Worm (Caenorhabditis elegans) whole organism, L3 larva: ENCODE data around the gene ins-13.

Experiments
- R02D3.7 ChIP-seq: fragments of 150-350 bp; optimal IDR thresholded peaks from 2 replicates; lab custom pipeline; 2014; ENCODE audit warnings: missing biosample characterization, missing genetic modification characterization
- ZK546.5 ChIP-seq: sonication (generic microtip); optimal IDR thresholded peaks from 2 replicates; lab custom pipeline; 2017; ENCODE audit warnings: missing biosample characterization, missing genetic modification characterization
- aly-2 ChIP-seq: fragments of 150-350 bp; optimal IDR thresholded peaks from 2 replicates; lab custom pipeline; 2014; ENCODE audit warnings: missing biosample characterization, missing genetic modification characterization
- ama-1 ChIP-seq: fragments of 150-350 bp; optimal IDR thresholded peaks from 2 replicates; lab custom pipeline; 2018
- ceh-28 ChIP-seq: fragments of 150-350 bp; optimal IDR thresholded peaks from 2 replicates; lab custom pipeline; 2014; ENCODE audit warnings: missing biosample characterization, missing genetic modification reagents, missing genetic modification characterization
- daf-12 ChIP-seq: fragments of 150-350 bp; optimal IDR thresholded peaks from 2 replicates; lab custom pipeline; 2014; ENCODE audit warnings: missing biosample characterization, missing genetic modification reagents, missing genetic modification characterization
- egl-27 ChIP-seq: sonication (generic microtip); optimal IDR thresholded peaks from 4 replicates; lab custom pipeline; 2017; ENCODE audit warnings: missing biosample characterization, missing genetic modification reagents, missing genetic modification characterization
- elt-1 ChIP-seq: fragments of 150-350 bp; optimal IDR thresholded peaks from 2 replicates; lab custom pipeline; 2014; ENCODE audit warnings: missing biosample characterization, missing genetic modification characterization
- elt-2 ChIP-seq: sonication (generic microtip); optimal IDR thresholded peaks from 2 replicates; lab custom pipeline; 2016; ENCODE audit warnings: missing genetic modification reagents, mild to moderate bottlenecking, missing genetic modification characterization, missing compliant biosample characterization
- elt-3 ChIP-seq, 3 experiments: fragments of 150-350 bp in 1 of 3; sonication (generic microtip) in 2 of 3; optimal IDR thresholded peaks; 2 replicates in 2 of 3; 4 replicates in 1 of 3; lab custom pipeline; 2014 to 2017; ENCODE audit warnings: missing biosample characterization in 3 of 3, missing genetic modification characterization in 3 of 3
- fkh-2 ChIP-seq: fragments of 150-350 bp; optimal IDR thresholded peaks from 2 replicates; lab custom pipeline; 2014; ENCODE audit warnings: missing biosample characterization, missing genetic modification reagents, missing genetic modification characterization
- fos-1 ChIP-seq: fragments of 150-350 bp; optimal IDR thresholded peaks from 2 replicates; lab custom pipeline; 2014; ENCODE audit warnings: missing biosample characterization, missing genetic modification characterization
- hmg-11 ChIP-seq: sonication (generic microtip); optimal IDR thresholded peaks from 2 replicates; lab custom pipeline; 2016; ENCODE audit warnings: missing genetic modification characterization, missing compliant biosample characterization
- jun-1 ChIP-seq: fragments of 150-350 bp; optimal IDR thresholded peaks from 2 replicates; lab custom pipeline; 2014; ENCODE audit warnings: missing biosample characterization, missing genetic modification reagents, missing genetic modification characterization
- lin-15B ChIP-seq: fragments of 150-350 bp; optimal IDR thresholded peaks from 2 replicates; lab custom pipeline; 2014; ENCODE audit warnings: missing biosample characterization, missing genetic modification characterization
- lin-39 ChIP-seq: fragments of 150-350 bp; optimal IDR thresholded peaks from 2 replicates; lab custom pipeline; 2018; ENCODE audit warnings: missing biosample characterization, missing genetic modification reagents, missing genetic modification characterization
- lsy-12 ChIP-seq: sonication (generic microtip); optimal IDR thresholded peaks from 2 replicates; lab custom pipeline; 2016; ENCODE audit warnings: mild to moderate bottlenecking, missing genetic modification characterization, missing compliant biosample characterization
- mdl-1 ChIP-seq: fragments of 150-350 bp; optimal IDR thresholded peaks from 2 replicates; lab custom pipeline; 2014; ENCODE audit warnings: missing biosample characterization, missing genetic modification characterization
- mml-1 ChIP-seq: fragments of 150-350 bp; sonication (generic microtip); optimal IDR thresholded peaks from 3 replicates; lab custom pipeline; 2014; ENCODE audit warnings: missing biosample characterization, missing genetic modification characterization
- nhr-11 ChIP-seq: fragments of 150-350 bp; optimal IDR thresholded peaks from 2 replicates; lab custom pipeline; 2014; ENCODE audit warnings: missing biosample characterization, missing genetic modification characterization
- nhr-12 ChIP-seq: fragments of 150-350 bp; optimal IDR thresholded peaks from 2 replicates; lab custom pipeline; 2014; ENCODE audit warnings: missing biosample characterization, missing genetic modification characterization
- nhr-237 ChIP-seq: fragments of 150-350 bp; optimal IDR thresholded peaks from 2 replicates; lab custom pipeline; 2014; ENCODE audit warnings: missing biosample characterization, missing genetic modification characterization
- nhr-25 ChIP-seq: sonication (generic microtip); optimal IDR thresholded peaks from 2 replicates; lab custom pipeline; 2017; ENCODE audit warnings: missing biosample characterization, missing genetic modification characterization
- nhr-28 ChIP-seq: fragments of 150-350 bp; optimal IDR thresholded peaks from 2 replicates; lab custom pipeline; 2014; ENCODE audit warnings: missing biosample characterization, missing genetic modification characterization
- nhr-43 ChIP-seq: sonication (generic microtip); optimal IDR thresholded peaks from 2 replicates; lab custom pipeline; 2016; ENCODE audit warnings: mild to moderate bottlenecking, missing genetic modification characterization, missing compliant biosample characterization; ENCODE audit not compliant: poor library complexity, severe bottlenecking
- nhr-67 ChIP-seq: fragments of 150-350 bp; optimal IDR thresholded peaks from 2 replicates; lab custom pipeline; 2014; ENCODE audit warnings: missing biosample characterization, missing genetic modification characterization
- nhr-76 ChIP-seq: fragments of 150-350 bp; sonication (generic microtip); optimal IDR thresholded peaks from 5 replicates; lab custom pipeline; 2014; ENCODE audit warnings: missing biosample characterization, missing genetic modification characterization
- nhr-77 ChIP-seq: fragments of 150-350 bp; optimal IDR thresholded peaks from 2 replicates; lab custom pipeline; 2014; ENCODE audit warnings: missing biosample characterization, missing genetic modification characterization
- skn-1 ChIP-seq: fragments of 150-350 bp; optimal IDR thresholded peaks from 2 replicates; lab custom pipeline; 2014; ENCODE audit warnings: missing biosample characterization, missing genetic modification characterization
- tbx-2 ChIP-seq: sonication (generic microtip); optimal IDR thresholded peaks from 2 replicates; lab custom pipeline; 2016; ENCODE audit warnings: mild to moderate bottlenecking, missing genetic modification characterization, missing compliant biosample characterization
- unc-39 ChIP-seq: sonication (generic microtip); optimal IDR thresholded peaks from 4 replicates; lab custom pipeline; 2017; ENCODE audit warnings: missing biosample characterization, missing genetic modification characterization
- unc-62 ChIP-seq: fragments of 150-350 bp; sonication (generic microtip); optimal IDR thresholded peaks from 4 replicates; lab custom pipeline; 2014; ENCODE audit warnings: missing biosample characterization, missing genetic modification reagents, missing genetic modification characterization
- zag-1 ChIP-seq: fragments of 150-350 bp; optimal IDR thresholded peaks from 2 replicates; lab custom pipeline; 2014; ENCODE audit warnings: missing biosample characterization, missing genetic modification characterization
- ztf-11 ChIP-seq: fragments of 150-350 bp; optimal IDR thresholded peaks from 2 replicates; lab custom pipeline; 2014; ENCODE audit warnings: missing biosample characterization, missing genetic modification characterization
- ztf-4 ChIP-seq: fragments of 150-350 bp; optimal IDR thresholded peaks from 2 replicates; lab custom pipeline; 2014; ENCODE audit warnings: missing biosample characterization, missing genetic modification characterization

The ins-13 gene

DNA sequence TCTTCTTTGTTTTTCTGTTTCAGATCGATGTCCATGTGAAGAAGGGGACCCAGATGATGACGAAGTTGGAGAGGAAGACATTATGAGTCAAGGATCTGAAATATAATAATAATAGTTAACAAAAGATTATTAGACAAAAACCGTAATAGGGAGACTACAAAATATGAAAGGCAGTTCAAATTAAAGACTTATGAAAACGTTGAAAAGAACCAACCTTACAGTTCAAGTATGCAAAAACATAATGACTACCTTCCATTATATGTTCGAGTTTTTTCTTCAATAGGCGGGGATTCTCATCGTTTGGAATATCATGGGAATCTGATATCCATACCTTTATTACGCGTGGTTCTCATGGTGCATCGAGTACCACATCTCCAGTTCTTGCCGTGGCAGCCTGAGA is 11.0 kb downstream of the ins-13 start, which contains the start of gene hlh-26:
Gene hlh-26, minus strand, starts transcription at position 101 of the 400 bp plus-strand sequence.
- no peak for TF ChIP-seq nhr-11
- TF ChIP-seq zag-1 (tag; lab: Kevin White, UChicago): no peak
- TF ChIP-seq fos-1 (tag; lab: Kevin White, UChicago): no peak
- TF ChIP-seq tbx-2: no peak
- no peak for TF ChIP-seq lsy-12 (tag; lab: Kevin White, UChicago)
- TF ChIP-seq nhr-77 (tag; lab: Kevin White, UChicago): no peak
- TF ChIP-seq unc-39: no peak
- no peak for TF ChIP-seq elt-3 (tag; optimal IDR thresholded peaks at IDR 0.05; lab: Kevin White, UChicago)
- TF ChIP-seq daf-12 (tag; lab: Kevin White, UChicago): no peak
- no peak for TF ChIP-seq ztf-11 (tag; lab: Kevin White, UChicago)
- no peak for TF ChIP-seq egl-27 (tag; lab: Kevin White, UChicago)
- TF ChIP-seq ama-1 (lab: Kevin White, UChicago): no peak
- no peak for TF ChIP-seq nhr-12 (tag; lab: Kevin White, UChicago)
- no peak for TF ChIP-seq skn-1
- TF ChIP-seq aly-2 (tag; lab: Kevin White, UChicago): no peak
- TF ChIP-seq fkh-2 (tag; lab: Kevin White, UChicago): no peak
- no peak for TF ChIP-seq nhr-67 (tag; lab: Kevin White, UChicago)

DNA sequence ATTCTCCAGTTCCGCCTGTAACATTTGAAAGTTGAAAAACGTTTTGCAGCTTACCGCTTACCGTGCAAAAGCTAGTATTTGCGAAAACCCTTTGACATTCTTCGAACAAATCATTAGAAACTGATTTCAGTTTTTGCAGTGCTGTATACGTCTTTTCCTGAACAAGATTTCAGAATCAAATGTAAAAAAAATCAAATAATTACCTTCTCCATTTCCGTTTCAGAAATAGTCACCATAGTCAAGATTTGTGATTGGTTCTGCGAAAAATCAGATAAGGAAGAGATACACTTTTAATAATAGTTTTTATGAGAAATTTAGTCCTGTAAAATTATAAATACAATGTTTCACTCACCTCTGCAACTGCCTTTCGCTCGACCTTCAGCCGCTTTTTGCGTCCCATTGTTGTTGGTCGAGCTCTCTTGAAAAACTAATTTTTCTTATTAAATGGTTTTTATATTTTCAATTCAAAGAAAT is 12.8 kb downstream of the ins-13 start, which contains the start of gene C17C3.9:
Gene C17C3.9, minus strand, starts transcription at position 424 of the 474 bp plus-strand sequence.
- TF ChIP-seq nhr-76 (tag; lab: Kevin White, UChicago): no peak
- no peak for TF ChIP-seq ZK546.5
- TF ChIP-seq lin-15B (tag; lab: Kevin White, UChicago): no peak
- TF ChIP-seq nhr-28: no peak
- TF ChIP-seq aly-2 (tag; lab: Kevin White, UChicago): no peak
- no peak for TF ChIP-seq elt-2
- TF ChIP-seq ceh-28 (tag; lab: Kevin White, UChicago): no peak
- no peak for TF ChIP-seq mdl-1 (tag; lab: Kevin White, UChicago)
- no peak for TF ChIP-seq jun-1
- no peak for TF ChIP-seq nhr-43 (tag; lab: Kevin White, UChicago)
- no peak for TF ChIP-seq R02D3.7 (tag; lab: Kevin White, UChicago)
- no peak for TF ChIP-seq daf-12 (tag; lab: Kevin White, UChicago)
- TF ChIP-seq hmg-11: no peak
- no peak for TF ChIP-seq lin-39 (tag; lab: Kevin White, UChicago)
- TF ChIP-seq ztf-4: no peak
- TF ChIP-seq nhr-25 (tag; lab: Kevin White, UChicago): no peak
- no peak for TF ChIP-seq unc-62 (GFP tag; lab: Kevin White, UChicago)
- TF ChIP-seq nhr-67 (tag; lab: Kevin White, UChicago): no peak
- no peak for TF ChIP-seq elt-3 (tag; optimal IDR thresholded peaks at IDR 0.05; lab: Kevin White, UChicago)
- TF ChIP-seq ztf-11 (tag; lab: Kevin White, UChicago): no peak

DNA sequence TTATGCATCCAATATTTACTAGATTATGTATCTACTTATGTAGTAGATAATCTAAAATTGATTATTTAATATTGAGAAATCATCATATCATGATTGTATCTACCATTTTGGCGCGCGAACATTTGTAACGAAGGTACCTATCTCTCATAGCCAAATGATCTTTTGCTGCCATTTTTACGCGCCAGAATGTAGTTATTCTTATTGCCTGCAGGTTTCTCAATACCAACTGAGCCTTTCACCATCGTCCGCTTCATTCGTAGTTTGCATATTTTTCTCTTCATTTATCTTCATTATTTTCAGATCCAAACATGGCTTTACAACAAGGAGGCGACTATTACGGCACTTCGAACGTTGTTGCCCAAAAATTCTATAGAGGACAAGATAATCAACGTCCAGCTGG is 16.8 kb downstream of the ins-13 start, which contains the start of gene ZK177.1:
Gene ZK177.1, plus strand, starts transcription at position 301 of the 400 bp plus-strand sequence.
- no peak for TF ChIP-seq hmg-11

DNA sequence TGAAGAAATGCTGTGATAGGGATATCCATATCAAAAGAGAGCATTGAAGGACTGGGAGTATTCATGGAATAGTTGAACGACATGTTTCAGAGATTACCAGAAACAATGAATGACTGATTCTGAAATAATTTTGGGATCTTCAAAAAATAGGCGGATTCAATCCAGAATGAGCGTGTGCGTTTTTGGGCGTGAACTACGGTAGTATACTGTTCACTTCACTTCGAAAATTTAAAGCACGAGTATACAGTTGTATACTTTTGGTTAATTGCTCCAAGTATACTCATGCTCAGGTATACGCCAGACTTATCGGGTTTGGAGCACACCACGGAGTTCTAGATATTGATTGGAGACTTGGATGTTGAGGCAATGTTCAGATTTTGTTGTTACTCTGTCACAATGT is 19.4 kb downstream of the ins-13 start, which contains the start of gene tbx-35:
Gene tbx-35, minus strand, starts transcription at position 101 of the 400 bp plus-strand sequence.
- no peak for TF ChIP-seq nhr-237 (tag; lab: Kevin White, UChicago)
- TF ChIP-seq, all 47 proteins: peak for 0

DNA sequence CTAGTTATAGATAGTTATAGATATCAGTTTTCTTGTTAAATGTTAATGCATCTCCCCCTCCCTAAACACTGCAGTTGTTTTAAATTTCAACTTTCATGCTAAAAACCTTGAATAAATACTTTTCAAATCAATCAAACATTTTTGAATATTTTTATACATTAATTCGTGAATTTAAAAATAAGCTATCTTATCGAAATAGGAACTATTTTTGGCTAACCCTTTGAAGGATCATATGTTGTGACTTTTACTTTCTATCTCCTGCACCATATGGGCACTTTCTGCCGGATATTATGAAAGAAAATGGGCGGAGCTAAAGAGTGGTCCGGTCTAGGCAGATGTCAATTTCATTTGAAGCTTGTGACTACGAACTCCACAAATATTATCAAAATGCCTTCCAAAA is 22.0 kb downstream of the ins-13 start, which contains the start of gene ZK177.11:
Gene ZK177.11, plus strand, starts transcription at position 301 of the 400 bp plus-strand sequence.
- no peak for TF ChIP-seq elt-1 (tag; lab: Kevin White, UChicago)
- TF ChIP-seq elt-3 (tag; optimal IDR thresholded peaks at IDR 0.05; lab: Kevin White, UChicago): no peak
- TF ChIP-seq nhr-237 (tag; lab: Kevin White, UChicago): no peak
- TF ChIP-seq mml-1 (tag; lab: Kevin White, UChicago): no peak
- TF ChIP-seq nhr-25 (tag; lab: Kevin White, UChicago): no peak
- no peak for TF ChIP-seq nhr-11
